Worm (Caenorhabditis elegans) whole organism, L2 larva: Measurements from ENCODE around the gene dig-1.

Experiments used
- egl-27 ChIP-seq: sonication (generic microtip); optimal IDR thresholded peaks from 3 replicates; lab custom pipeline; 2017; ENCODE audit warnings: missing biosample characterization, missing genetic modification reagents, missing genetic modification characterization
- elt-3 ChIP-seq: sonication (generic microtip); optimal IDR thresholded peaks from 2 replicates; lab custom pipeline; 2017; ENCODE audit warnings: missing biosample characterization, missing genetic modification characterization
- fos-1 ChIP-seq: fragments of 150-350 bp; optimal IDR thresholded peaks from 2 replicates; lab custom pipeline; 2014; ENCODE audit warnings: missing biosample characterization, missing genetic modification characterization
- nhr-25 ChIP-seq: fragments of 150-350 bp; sonication (generic microtip); optimal IDR thresholded peaks from 3 replicates; lab custom pipeline; 2014; ENCODE audit warnings: missing biosample characterization, missing genetic modification characterization
- sem-4 ChIP-seq: fragments of 150-350 bp; optimal IDR thresholded peaks from 2 replicates; lab custom pipeline; 2014; ENCODE audit warnings: missing biosample characterization, missing genetic modification reagents, missing genetic modification characterization
- skn-1 ChIP-seq: sonication (generic microtip); optimal IDR thresholded peaks from 2 replicates; lab custom pipeline; 2017; ENCODE audit warnings: missing biosample characterization, missing genetic modification characterization
- sma-9 ChIP-seq, 2 experiments: fragments of 150-350 bp in 1 of 2; sonication (generic microtip) in 1 of 2; optimal IDR thresholded peaks; 2 replicates each; lab custom pipeline; 2014 to 2016; ENCODE audit warnings: missing genetic modification characterization in 2 of 2, mild to moderate bottlenecking in 1 of 2, missing biosample characterization in 1 of 2, missing compliant biosample characterization in 1 of 2, missing genetic modification reagents in 1 of 2, moderate library complexity in 1 of 2
- unc-62 ChIP-seq: fragments of 150-350 bp; optimal IDR thresholded peaks from 2 replicates; lab custom pipeline; 2014; ENCODE audit warnings: missing biosample characterization, missing genetic modification reagents, missing genetic modification characterization
- ztf-4 ChIP-seq: fragments of 150-350 bp; optimal IDR thresholded peaks from 2 replicates; lab custom pipeline; 2014; ENCODE audit warnings: missing biosample characterization, missing genetic modification characterization

- TF ChIP-seq nhr-25 (no peak), sma-9 (GFP tag; optimal IDR thresholded peaks at IDR 0.05; lab: Kevin White, UChicago) (no peak), sma-9 (tag; optimal IDR thresholded peaks at IDR 0.05; lab: Kevin White, UChicago) (no peak), unc-62 (GFP tag; lab: Kevin White, UChicago) (no peak), elt-3 (tag; lab: Kevin White, UChicago) (no peak), sem-4 (tag; lab: Kevin White, UChicago) (no peak), ztf-4 (tag; lab: Kevin White, UChicago) (no peak), fos-1 (tag; lab: Kevin White, UChicago) (no peak), egl-27 (tag; lab: Kevin White, UChicago) (no peak), skn-1 (tag; lab: Kevin White, UChicago) (no peak)
Observed at ce11 chrIII:6746668-6747067, 560 bp downstream of the dig-1 start.
